Fruit fly (Drosophila melanogaster) whole organism, adult: ENCODE measurements around the gene Ibf2.

Experiments used
- CG11617 ChIP-seq: fragments of 200-800 bp; sonication (Bioruptor generic); optimal IDR thresholded peaks from 2 replicates; lab custom pipeline; 2017; ENCODE audit warnings: mild to moderate bottlenecking, missing biosample characterization, missing genetic modification reagents, missing genetic modification characterization
- CG12768 ChIP-seq: fragments of 200-800 bp; sonication (Bioruptor generic); optimal IDR thresholded peaks from 2 replicates; lab custom pipeline; 2017; ENCODE audit warnings: missing biosample characterization, missing genetic modification characterization, mild to moderate bottlenecking, moderate library complexity, missing genetic modification reagents
- CG14711 ChIP-seq: fragments of 200-800 bp; sonication (Bioruptor generic); optimal IDR thresholded peaks from 2 replicates; lab custom pipeline; 2018; ENCODE audit warnings: missing biosample characterization, mild to moderate bottlenecking, missing genetic modification characterization, moderate library complexity
- CG1620 ChIP-seq: fragments of 200-800 bp; sonication (Bioruptor generic); optimal IDR thresholded peaks from 2 replicates; lab custom pipeline; 2016; ENCODE audit warnings: missing biosample characterization, missing genetic modification characterization
- CG33017 ChIP-seq: fragments of 200-800 bp; sonication (Bioruptor generic); optimal IDR thresholded peaks from 2 replicates; lab custom pipeline; 2018; ENCODE audit warnings: missing biosample characterization, mild to moderate bottlenecking, missing genetic modification characterization, moderate library complexity
- CG5204 ChIP-seq: fragments of 200-800 bp; sonication (Bioruptor generic); optimal IDR thresholded peaks from 2 replicates; lab custom pipeline; 2016; ENCODE audit warnings: missing biosample characterization, missing genetic modification characterization
- CG7045 ChIP-seq: fragments of 200-800 bp; sonication (Bioruptor generic); optimal IDR thresholded peaks from 2 replicates; lab custom pipeline; 2017; ENCODE audit warnings: missing biosample characterization, mild to moderate bottlenecking, missing genetic modification characterization
- CG7101 ChIP-seq: fragments of 200-800 bp; sonication (Bioruptor generic); optimal IDR thresholded peaks from 2 replicates; lab custom pipeline; 2018; ENCODE audit warnings: missing biosample characterization, mild to moderate bottlenecking, missing genetic modification characterization, moderate library complexity
- Clk ChIP-seq: fragments of 200-800 bp; sonication (Bioruptor generic); optimal IDR thresholded peaks from 2 replicates; lab custom pipeline; 2017; ENCODE audit warnings: missing biosample characterization, missing genetic modification characterization
- Crg-1 ChIP-seq: fragments of 200-800 bp; sonication (Bioruptor generic); optimal IDR thresholded peaks from 2 replicates; lab custom pipeline; 2016; ENCODE audit warnings: missing biosample characterization, missing genetic modification characterization
- Hr96 ChIP-seq: fragments of 200-800 bp; sonication (Bioruptor generic); optimal IDR thresholded peaks from 2 replicates; lab custom pipeline; 2016; ENCODE audit warnings: missing biosample characterization, missing genetic modification characterization
- Mnt ChIP-seq: fragments of 200-800 bp; sonication (Bioruptor generic); optimal IDR thresholded peaks from 2 replicates; lab custom pipeline; 2016; ENCODE audit warnings: missing biosample characterization, mild to moderate bottlenecking, missing genetic modification characterization
- bab1 ChIP-seq: fragments of 200-800 bp; sonication (Bioruptor generic); optimal IDR thresholded peaks from 3 replicates; lab custom pipeline; 2019; ENCODE audit warnings: missing biosample characterization, mild to moderate bottlenecking, missing genetic modification characterization, moderate library complexity
- cic ChIP-seq: fragments of 200-800 bp; sonication (Bioruptor generic); optimal IDR thresholded peaks from 2 replicates; lab custom pipeline; 2017; ENCODE audit warnings: missing biosample characterization, mild to moderate bottlenecking, missing genetic modification characterization, moderate library complexity
- cnc ChIP-seq, 2 experiments: fragments of >200 bp; optimal IDR thresholded peaks; 2 replicates each; lab custom pipeline; 2017
- kay ChIP-seq: fragments of 200-800 bp; sonication (Bioruptor generic); peaks from one replicate; lab custom pipeline; 2016; ENCODE audit warnings: missing biosample characterization, missing genetic modification characterization, borderline replicate concordance
- ovo ChIP-seq: fragments of 200-800 bp; sonication (Bioruptor generic); optimal IDR thresholded peaks from 2 replicates; lab custom pipeline; 2016; ENCODE audit warnings: missing biosample characterization, missing genetic modification characterization
- pad ChIP-seq: fragments of 200-800 bp; sonication (Bioruptor generic); optimal IDR thresholded peaks from 3 replicates; lab custom pipeline; 2017; ENCODE audit warnings: missing biosample characterization, missing genetic modification characterization, mild to moderate bottlenecking, moderate library complexity, missing genetic modification reagents
- tj ChIP-seq: fragments of 200-800 bp; sonication (Bioruptor generic); optimal IDR thresholded peaks from 3 replicates; lab custom pipeline; 2017; ENCODE audit warnings: missing biosample characterization, mild to moderate bottlenecking, missing genetic modification characterization, moderate library complexity
- toe ChIP-seq: fragments of 200-800 bp; sonication (Bioruptor generic); optimal IDR thresholded peaks from 2 replicates; lab custom pipeline; 2016; ENCODE audit warnings: missing biosample characterization, missing genetic modification characterization

Gene Ibf2

DNA sequence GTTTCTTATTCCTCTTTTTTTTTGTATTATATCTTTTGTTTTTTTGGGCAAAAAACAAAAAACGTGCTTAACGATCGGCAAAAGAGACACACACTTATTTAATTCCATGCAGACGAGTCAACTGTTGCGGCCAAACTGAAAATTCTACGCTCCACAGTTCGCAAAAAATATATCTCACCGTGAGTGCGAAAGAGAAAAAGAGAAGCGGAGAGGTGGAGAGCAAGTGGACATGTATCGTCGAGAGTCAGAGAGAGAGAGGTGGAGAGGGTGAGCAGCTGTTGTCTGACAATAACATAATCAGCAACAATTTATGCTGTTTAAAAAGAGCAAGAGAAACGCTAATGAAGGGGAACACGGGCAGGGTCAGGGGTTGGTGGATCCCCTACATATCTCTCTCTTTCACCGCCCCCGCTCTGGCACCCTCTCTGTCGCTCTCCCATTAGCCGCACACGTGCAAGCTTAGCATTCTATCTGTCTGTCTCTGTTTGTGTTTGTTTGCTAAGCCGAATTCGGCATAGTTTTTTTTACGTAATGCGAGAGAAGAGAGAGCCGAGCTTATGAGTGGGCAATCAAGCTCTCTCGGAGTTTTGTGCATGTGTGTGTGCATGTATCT is 31.5 kb downstream of the Ibf2 start:
- peak; percentile 87 for TF ChIP-seq tj (GFP tag; lab: Kevin White, UChicago)
- TF ChIP-seq CG5204 (GFP tag; lab: Kevin White, UChicago): no peak
- no peak for TF ChIP-seq toe (GFP tag; lab: Kevin White, UChicago)
- peak; percentile 79 for TF ChIP-seq Mnt
- no peak for TF ChIP-seq CG1620 (GFP tag; lab: Kevin White, UChicago)
- TF ChIP-seq pad (GFP tag; lab: Kevin White, UChicago): peak; percentile 99
- no peak for TF ChIP-seq CG14711 (tag; lab: Kevin White, UChicago)
- TF ChIP-seq CG11617 (GFP tag; lab: Kevin White, UChicago): no peak
- TF ChIP-seq CG7101: no peak

DNA sequence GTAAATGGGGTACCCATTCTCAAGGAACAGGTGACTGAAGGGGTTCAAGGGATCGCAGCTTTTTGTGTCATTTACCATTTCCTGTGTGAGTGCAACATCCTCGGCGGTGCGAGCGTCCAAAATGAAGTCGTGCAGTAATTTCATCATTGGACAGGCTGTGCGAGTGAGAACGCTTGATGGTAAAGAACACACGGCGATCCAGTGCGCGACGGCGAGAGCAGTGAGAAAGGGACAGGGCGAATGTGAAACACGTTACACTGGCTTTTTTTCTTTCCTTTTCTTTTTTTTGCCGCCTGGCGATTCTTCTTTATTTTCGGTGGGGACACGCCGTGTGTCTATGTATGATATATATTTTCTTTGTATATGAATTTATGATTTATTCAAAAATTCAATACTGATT is 32.2 kb downstream of the Ibf2 start:
- TF ChIP-seq CG1620 (GFP tag; lab: Kevin White, UChicago) (no peak), Hr96 (GFP tag; lab: Kevin White, UChicago) (no peak), cic (GFP tag; lab: Kevin White, UChicago) (no peak), CG7045 (GFP tag; lab: Kevin White, UChicago) (no peak), cnc (optimal IDR thresholded peaks at IDR 0.05; lab: Kevin White, UChicago) (no peak), toe (GFP tag; lab: Kevin White, UChicago) (no peak), CG14711 (tag; lab: Kevin White, UChicago) (no peak), CG5204 (GFP tag; lab: Kevin White, UChicago) (no peak), CG33017 (tag; lab: Kevin White, UChicago) (no peak), ovo (no peak)

DNA sequence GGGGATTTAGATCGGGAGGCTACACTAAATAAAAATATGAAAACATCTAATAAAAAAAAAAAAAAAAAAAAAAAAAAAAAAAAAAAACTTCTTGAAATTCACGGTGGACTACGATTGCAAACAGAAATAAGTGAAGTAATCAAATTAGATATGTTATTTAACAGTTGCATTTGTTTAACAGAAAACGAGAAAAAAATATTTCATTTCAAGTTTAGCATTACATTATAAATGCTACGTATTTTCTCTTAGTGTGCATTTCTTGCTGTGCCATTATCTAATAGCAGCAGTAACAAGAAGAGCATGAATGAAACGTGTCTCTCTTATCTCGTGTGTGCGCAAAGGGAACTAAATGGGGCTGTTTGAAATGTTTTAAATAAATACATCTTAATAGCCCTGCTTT is 33.5 kb downstream of the Ibf2 start:
- TF ChIP-seq pad (GFP tag; lab: Kevin White, UChicago) (no peak), CG1620 (GFP tag; lab: Kevin White, UChicago) (no peak), tj (GFP tag; lab: Kevin White, UChicago) (peak; percentile 3), CG33017 (tag; lab: Kevin White, UChicago) (no peak), CG14711 (tag; lab: Kevin White, UChicago) (peak; percentile 26), Mnt (no peak), toe (GFP tag; lab: Kevin White, UChicago) (no peak), cnc (optimal IDR thresholded peaks at IDR 0.05; lab: Kevin White, UChicago) (no peak), kay (GFP tag; lab: Kevin White, UChicago) (no peak), Crg-1 (no peak), CG12768 (GFP tag; lab: Kevin White, UChicago) (no peak), Clk (no peak), bab1 (GFP tag; lab: Kevin White, UChicago) (no peak), CG5204 (GFP tag; lab: Kevin White, UChicago) (peak; percentile 26), cic (GFP tag; lab: Kevin White, UChicago) (no peak), CG7045 (GFP tag; lab: Kevin White, UChicago) (no peak), CG11617 (GFP tag; lab: Kevin White, UChicago) (no peak), Hr96 (GFP tag; lab: Kevin White, UChicago) (no peak), CG7101 (no peak), ovo (no peak)

DNA sequence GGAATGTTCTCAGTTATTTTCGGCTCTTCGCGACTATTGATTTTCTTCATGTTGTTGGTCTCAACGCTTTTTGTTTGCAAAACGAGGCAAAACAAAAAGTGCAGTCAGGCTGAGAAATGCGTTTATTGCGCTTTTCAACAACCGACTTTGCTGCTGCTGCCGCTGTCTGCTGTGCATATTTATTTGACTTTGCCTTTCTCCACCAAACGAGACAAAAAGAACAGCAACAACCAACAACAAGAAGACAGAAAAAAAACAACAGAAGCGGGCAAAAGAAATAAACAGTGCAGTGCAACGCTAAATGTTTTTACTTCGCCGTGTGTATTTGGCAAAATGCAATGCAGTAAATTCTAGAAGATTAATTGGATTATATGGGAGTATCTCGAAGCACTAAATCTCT is 35.9 kb downstream of the Ibf2 start:
- TF ChIP-seq tj (GFP tag; lab: Kevin White, UChicago) (peak; percentile 71), bab1 (GFP tag; lab: Kevin White, UChicago) (no peak)

DNA sequence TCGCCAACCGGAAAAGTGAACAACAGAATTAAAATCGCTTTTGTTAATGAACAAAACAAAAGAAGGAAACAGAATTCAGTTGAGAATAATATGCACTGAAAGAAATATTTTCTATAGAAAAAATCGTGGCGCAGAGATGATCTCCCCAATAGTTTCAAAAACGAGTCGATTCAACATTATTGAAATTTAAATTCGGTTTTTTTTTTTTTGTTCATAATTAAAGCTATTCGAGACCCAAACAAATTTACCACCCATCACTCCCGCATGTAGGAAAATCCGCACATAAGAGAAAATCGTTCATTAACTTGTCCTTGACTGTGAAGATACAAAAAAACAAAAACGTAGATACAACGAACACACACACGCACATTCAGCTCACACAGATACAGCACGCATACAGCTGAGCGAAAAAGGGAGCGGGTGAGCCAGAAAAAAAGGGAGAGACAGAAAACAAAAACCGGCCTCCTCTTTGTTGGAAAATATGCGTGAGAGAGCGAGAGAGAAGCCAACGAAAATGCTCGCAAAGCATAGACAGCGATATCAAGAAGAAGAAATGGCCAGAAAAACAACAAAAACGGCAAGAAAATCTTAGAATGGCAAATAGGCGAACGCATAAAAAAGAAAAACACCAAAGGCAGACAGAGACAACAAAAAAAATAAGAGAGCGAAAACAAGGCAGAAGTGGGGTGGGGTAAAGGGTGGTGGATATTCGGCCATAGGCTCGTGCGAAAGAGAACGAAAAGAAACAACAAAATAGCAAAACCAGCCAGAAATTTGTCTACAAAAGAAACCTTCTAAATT is 38.0 kb downstream of the Ibf2 start:
- TF ChIP-seq Crg-1 (no peak), cnc (optimal IDR thresholded peaks at IDR 0.05; lab: Kevin White, UChicago) (no peak), toe (GFP tag; lab: Kevin White, UChicago) (no peak)

DNA sequence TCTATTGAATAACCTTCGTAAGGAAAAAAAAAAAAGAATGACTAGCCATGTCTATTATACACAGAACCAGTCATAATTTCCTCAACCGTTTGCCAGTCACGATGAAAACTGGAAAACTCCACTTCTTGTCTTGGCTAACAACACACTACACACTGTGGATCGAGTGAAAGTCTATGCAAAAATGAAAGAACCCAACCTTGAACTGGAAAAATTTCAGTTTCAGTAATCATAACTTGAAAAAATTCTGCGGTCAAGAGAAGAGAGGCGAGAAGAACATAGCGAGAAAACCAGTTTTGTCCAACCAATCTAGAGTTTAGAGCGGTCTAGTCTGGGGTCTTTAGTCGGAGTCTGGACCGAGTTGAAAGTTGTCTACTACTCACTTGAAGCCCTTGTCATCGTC is 40.7 kb downstream of the Ibf2 start:
- TF ChIP-seq CG5204 (GFP tag; lab: Kevin White, UChicago): no peak
- no peak for TF ChIP-seq CG11617 (GFP tag; lab: Kevin White, UChicago)
- no peak for TF ChIP-seq kay (GFP tag; lab: Kevin White, UChicago)
- TF ChIP-seq CG7045 (GFP tag; lab: Kevin White, UChicago): no peak
- TF ChIP-seq tj (GFP tag; lab: Kevin White, UChicago): no peak
- TF ChIP-seq pad (GFP tag; lab: Kevin White, UChicago): no peak
- TF ChIP-seq bab1 (GFP tag; lab: Kevin White, UChicago): no peak
- TF ChIP-seq cic (GFP tag; lab: Kevin White, UChicago): no peak
- no peak for TF ChIP-seq toe (GFP tag; lab: Kevin White, UChicago)
- TF ChIP-seq CG12768 (GFP tag; lab: Kevin White, UChicago): no peak
- no peak for TF ChIP-seq CG14711 (tag; lab: Kevin White, UChicago)
- no peak for TF ChIP-seq CG7101
- no peak for TF ChIP-seq CG1620 (GFP tag; lab: Kevin White, UChicago)
- no peak for TF ChIP-seq Clk
- TF ChIP-seq CG33017 (tag; lab: Kevin White, UChicago): no peak
- TF ChIP-seq Crg-1: no peak
- no peak for TF ChIP-seq cnc (optimal IDR thresholded peaks at IDR 0.05; lab: Kevin White, UChicago)
